Worm (Caenorhabditis elegans) whole organism, late embryonic: Measurements from ENCODE around the gene vab-3.

ENCODE experiments used
- ama-1 ChIP-seq: fragments of 150-350 bp; optimal IDR thresholded peaks from 2 replicates; lab custom pipeline; 2014
- ceh-34 ChIP-seq: sonication (generic microtip); optimal IDR thresholded peaks from 2 replicates; lab custom pipeline; 2016; ENCODE audit warnings: mild to moderate bottlenecking, missing genetic modification characterization, missing compliant biosample characterization
- pros-1 ChIP-seq: fragments of 150-350 bp; optimal IDR thresholded peaks from 2 replicates; lab custom pipeline; 2014; ENCODE audit warnings: missing biosample characterization, missing genetic modification reagents, missing genetic modification characterization
- sdc-2 ChIP-seq: sonication (generic microtip); optimal IDR thresholded peaks from 2 replicates; lab custom pipeline; 2016; ENCODE audit warnings: missing genotype, missing genetic modification characterization, missing compliant biosample characterization

DNA sequence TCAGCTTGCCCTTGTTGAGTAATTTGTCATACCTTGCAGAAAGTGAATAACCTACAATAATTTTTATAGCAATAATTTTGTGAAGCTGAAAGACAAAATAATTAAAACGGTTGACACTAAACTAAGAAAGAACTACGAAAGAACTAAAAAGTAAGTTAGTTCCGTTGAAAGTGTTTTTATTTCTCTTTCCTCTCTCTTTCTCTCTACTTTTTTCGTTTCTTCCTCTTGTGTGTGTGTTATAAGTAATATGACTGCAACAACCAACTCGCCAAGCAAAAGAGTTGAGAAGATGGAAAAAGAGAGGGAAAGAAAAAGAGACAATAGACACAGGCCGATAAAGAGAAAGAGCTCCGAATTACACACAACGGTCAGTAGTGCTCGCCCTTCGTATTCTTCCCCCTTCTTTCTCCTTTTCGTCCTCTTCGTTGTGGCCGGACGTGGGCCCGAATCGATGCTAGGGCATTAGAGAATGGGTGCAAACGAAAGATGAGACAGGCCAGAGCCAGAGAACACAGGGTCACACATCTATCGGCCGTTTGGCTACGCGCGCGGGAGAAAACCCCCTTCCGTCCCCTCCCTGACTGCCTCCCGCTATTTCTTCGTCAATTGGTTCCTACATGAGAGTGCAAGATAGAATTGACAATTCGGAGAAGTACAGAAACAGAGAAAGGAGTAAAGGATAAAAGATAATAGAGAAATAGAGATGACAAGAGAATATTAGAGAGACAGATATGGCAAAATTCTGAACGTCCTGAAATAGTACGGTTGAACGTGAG lies 55.7 kb downstream of the vab-3 start, which contains the start of gene syd-2:
- peak; percentile 80 for TF ChIP-seq sdc-2
- no peak for TF ChIP-seq ama-1 (lab: Kevin White, UChicago)
- peak; percentile 93 for TF ChIP-seq ceh-34 (tag; lab: Kevin White, UChicago)
- TF ChIP-seq pros-1 (tag; lab: Kevin White, UChicago): peak; percentile 60
